Fruit fly (Drosophila melanogaster) whole organism, embryonic: Measurements from ENCODE around the gene CG4133.

ENCODE experiments used
- Aef1 ChIP-seq: fragments of 200-800 bp; sonication (Bioruptor generic); IDR thresholded peaks from 3 replicates; pipeline ENCODE4 v1.3.6; 2022; ENCODE audit warnings: missing biosample characterization, missing genetic modification characterization
- CG10209 ChIP-seq: fragments of 200-800 bp; sonication (Bioruptor generic); optimal IDR thresholded peaks from 3 replicates; lab custom pipeline; 2017; ENCODE audit warnings: missing biosample characterization, mild to moderate bottlenecking, missing genetic modification characterization, missing genetic modification reagents
- CG11696 ChIP-seq: fragments of 200-800 bp; sonication (Bioruptor generic); IDR thresholded peaks from 2 replicates; pipeline ENCODE4 v1.3.6; 2022; ENCODE audit warnings: missing biosample characterization, missing genetic modification characterization
- CG11723 ChIP-seq: fragments of 200-800 bp; sonication (Bioruptor generic); optimal IDR thresholded peaks from 2 replicates; lab custom pipeline; 2017; ENCODE audit warnings: missing biosample characterization, mild to moderate bottlenecking, missing genetic modification characterization
- CG12391 ChIP-seq: fragments of 200-800 bp; sonication (Bioruptor generic); optimal IDR thresholded peaks from 3 replicates; lab custom pipeline; 2018; ENCODE audit warnings: missing biosample characterization, mild to moderate bottlenecking, missing genetic modification characterization, moderate library complexity
- CG12942 ChIP-seq: fragments of 200-800 bp; sonication (Bioruptor generic); optimal IDR thresholded peaks from 3 replicates; lab custom pipeline; 2016; ENCODE audit warnings: missing biosample characterization, missing genetic modification characterization
- CG13424 ChIP-seq: fragments of 200-800 bp; sonication (Bioruptor generic); optimal IDR thresholded peaks from 2 replicates; lab custom pipeline; 2019; ENCODE audit warnings: missing biosample characterization, mild to moderate bottlenecking, missing genetic modification characterization, moderate library complexity
- CG1529 ChIP-seq: fragments of 200-800 bp; sonication (Bioruptor generic); optimal IDR thresholded peaks from 3 replicates; lab custom pipeline; 2018; ENCODE audit warnings: missing biosample characterization, missing genetic modification characterization
- CG18011 ChIP-seq: fragments of 200-800 bp; sonication (Bioruptor generic); optimal IDR thresholded peaks from 2 replicates; lab custom pipeline; 2017; ENCODE audit warnings: missing biosample characterization, missing genetic modification characterization, mild to moderate bottlenecking, moderate library complexity, missing genotype
- CG2712 ChIP-seq: fragments of 200-800 bp; optimal IDR thresholded peaks from 3 replicates; lab custom pipeline; 2019; ENCODE audit warnings: missing biosample characterization, mild to moderate bottlenecking, missing genetic modification characterization, moderate library complexity
- CG2889 ChIP-seq: fragments of 200-800 bp; sonication (Bioruptor generic); IDR thresholded peaks from 3 replicates; pipeline ENCODE4 v1.3.6; 2022; ENCODE audit warnings: missing biosample characterization, missing genetic modification characterization
- CG42726 ChIP-seq: fragments of 200-800 bp; sonication (Bioruptor generic); IDR thresholded peaks from 2 replicates; pipeline ENCODE4 v1.3.6; 2022; ENCODE audit warnings: missing biosample characterization, missing genetic modification characterization; ENCODE audit not compliant: partially characterized antibody
- CG4820 ChIP-seq: fragments of 200-800 bp; sonication (Bioruptor generic); optimal IDR thresholded peaks from 3 replicates; lab custom pipeline; 2016; ENCODE audit warnings: missing biosample characterization, missing genetic modification characterization
- CG5245 ChIP-seq: fragments of 200-800 bp; sonication (Bioruptor generic); optimal IDR thresholded peaks from 3 replicates; lab custom pipeline; 2016; ENCODE audit warnings: missing biosample characterization, missing genetic modification characterization
- CG6654 ChIP-seq: fragments of 200-800 bp; sonication (Bioruptor generic); optimal IDR thresholded peaks from 2 replicates; lab custom pipeline; 2017; ENCODE audit warnings: missing biosample characterization, mild to moderate bottlenecking, missing genetic modification characterization
- CG7271 ChIP-seq: fragments of 200-800 bp; sonication (Bioruptor generic); optimal IDR thresholded peaks from 2 replicates; lab custom pipeline; 2018; ENCODE audit warnings: missing biosample characterization, mild to moderate bottlenecking, missing genetic modification characterization, moderate library complexity
- CG7987 ChIP-seq: fragments of 200-800 bp; sonication (Bioruptor generic); optimal IDR thresholded peaks from 2 replicates; lab custom pipeline; 2018; ENCODE audit warnings: missing biosample characterization, mild to moderate bottlenecking, missing genetic modification characterization, moderate library complexity
- CG8281 ChIP-seq: fragments of 200-800 bp; sonication (Bioruptor generic); optimal IDR thresholded peaks from 2 replicates; lab custom pipeline; 2018; ENCODE audit warnings: missing biosample characterization, mild to moderate bottlenecking, missing genetic modification characterization, moderate library complexity
- CoRest ChIP-seq: fragments of 200-800 bp; sonication (Bioruptor generic); optimal IDR thresholded peaks from 3 replicates; lab custom pipeline; 2018; ENCODE audit warnings: missing biosample characterization, mild to moderate bottlenecking, missing genetic modification characterization, moderate library complexity
- Dad ChIP-seq: fragments of 200-800 bp; sonication (Bioruptor generic); optimal IDR thresholded peaks from 3 replicates; lab custom pipeline; 2016; ENCODE audit warnings: missing biosample characterization, missing genetic modification characterization
- Dp ChIP-seq: fragments of 200-800 bp; sonication (Bioruptor generic); optimal IDR thresholded peaks from 2 replicates; lab custom pipeline; 2018; ENCODE audit warnings: missing biosample characterization, mild to moderate bottlenecking, missing genetic modification characterization, moderate library complexity
- Eip74EF ChIP-seq, 2 experiments: fragments of 200-800 bp in 1 of 2; fragments of >200 bp in 1 of 2; sonication (Bioruptor generic) in 1 of 2; optimal IDR thresholded peaks; 2 replicates each; lab custom pipeline; 2017 to 2019; ENCODE audit warnings: missing biosample characterization in 2 of 2, missing genetic modification characterization in 2 of 2, mild to moderate bottlenecking in 1 of 2, moderate library complexity in 1 of 2
- Elba2 ChIP-seq: fragments of 200-800 bp; sonication (Bioruptor generic); optimal IDR thresholded peaks from 3 replicates; lab custom pipeline; 2016; ENCODE audit warnings: missing biosample characterization, missing genetic modification characterization
- Ets97D ChIP-seq: fragments of 200-800 bp; sonication (Bioruptor generic); optimal IDR thresholded peaks from 3 replicates; lab custom pipeline; 2016; ENCODE audit warnings: missing biosample characterization, missing genetic modification characterization
- Gsc ChIP-seq: fragments of 200-800 bp; sonication (Bioruptor generic); IDR thresholded peaks from 2 replicates; pipeline ENCODE4 v1.3.6; 2022; ENCODE audit warnings: missing biosample characterization, missing genetic modification characterization
- Gug ChIP-seq: fragments of 200-800 bp; sonication (Bioruptor generic); IDR thresholded peaks from 4 replicates; pipeline ENCODE4 v1.3.6; 2022; ENCODE audit warnings: missing biosample characterization, missing genetic modification characterization
- Lim3 ChIP-seq: fragments of 200-800 bp; sonication (Bioruptor generic); IDR thresholded peaks from 2 replicates; pipeline ENCODE4 v1.3.6; 2022; ENCODE audit warnings: missing biosample characterization, missing genetic modification characterization
- Lpt ChIP-seq: fragments of >200 bp; optimal IDR thresholded peaks from 2 replicates; lab custom pipeline; 2018; ENCODE audit warnings: missing biosample characterization, missing genetic modification characterization
- Oli ChIP-seq: fragments of 200-800 bp; sonication (Bioruptor generic); optimal IDR thresholded peaks from 2 replicates; lab custom pipeline; 2018; ENCODE audit warnings: missing biosample characterization, mild to moderate bottlenecking, missing genetic modification characterization, moderate library complexity
- cato ChIP-seq: fragments of 200-800 bp; sonication (Bioruptor generic); optimal IDR thresholded peaks from 2 replicates; lab custom pipeline; 2016; ENCODE audit warnings: missing biosample characterization, missing genetic modification characterization, borderline replicate concordance
- disco-r ChIP-seq: fragments of 200-800 bp; sonication (Bioruptor generic); optimal IDR thresholded peaks from 2 replicates; lab custom pipeline; 2016; ENCODE audit warnings: missing biosample characterization, missing genetic modification characterization
- dysf ChIP-seq: fragments of 200-800 bp; sonication (Bioruptor generic); IDR thresholded peaks from 3 replicates; pipeline ENCODE4 v1.3.6; 2022; ENCODE audit warnings: missing biosample characterization, missing genetic modification characterization
- eve ChIP-seq, 2 experiments: fragments of >200 bp; optimal IDR thresholded peaks; 2 replicates each; lab custom pipeline; 2017; ENCODE audit warnings: missing biosample characterization in 2 of 2, missing genetic modification characterization in 2 of 2
- fd64A ChIP-seq: fragments of 200-800 bp; sonication (Bioruptor generic); optimal IDR thresholded peaks from 3 replicates; lab custom pipeline; 2018; ENCODE audit warnings: missing biosample characterization, mild to moderate bottlenecking, missing genetic modification characterization
- ham ChIP-seq: fragments of 200-800 bp; sonication (Bioruptor generic); IDR thresholded peaks from 2 replicates; pipeline ENCODE4 v1.3.6; 2022; ENCODE audit warnings: missing biosample characterization, missing genetic modification characterization
- jumu ChIP-seq: fragments of 200-800 bp; sonication (Bioruptor generic); optimal IDR thresholded peaks from 3 replicates; lab custom pipeline; 2016; ENCODE audit warnings: missing biosample characterization, missing genetic modification characterization
- kay ChIP-seq: fragments of 200-800 bp; sonication (Bioruptor generic); optimal IDR thresholded peaks from 2 replicates; lab custom pipeline; 2016; ENCODE audit warnings: missing biosample characterization, missing genetic modification characterization
- onecut ChIP-seq: fragments of 200-800 bp; sonication (Bioruptor generic); IDR thresholded peaks from 2 replicates; pipeline ENCODE4 v1.3.6; 2022; ENCODE audit warnings: missing biosample characterization, missing genetic modification characterization
- org-1 ChIP-seq: fragments of 200-800 bp; sonication (Bioruptor generic); optimal IDR thresholded peaks from 2 replicates; lab custom pipeline; 2017; ENCODE audit warnings: missing biosample characterization, missing genetic modification characterization
- peb ChIP-seq: fragments of 200-800 bp; sonication (Bioruptor generic); IDR thresholded peaks from 2 replicates; pipeline ENCODE4 v1.3.6; 2022; ENCODE audit warnings: missing biosample characterization, missing genetic modification characterization
- pho ChIP-seq: fragments of 200-800 bp; sonication (Bioruptor generic); optimal IDR thresholded peaks from 2 replicates; lab custom pipeline; 2016; ENCODE audit warnings: missing biosample characterization, missing genetic modification characterization
- ranshi ChIP-seq: fragments of 200-800 bp; sonication (Bioruptor generic); IDR thresholded peaks from 2 replicates; pipeline ENCODE4 v1.3.6; 2022; ENCODE audit warnings: missing biosample characterization, missing genetic modification characterization
- sisA ChIP-seq: fragments of 200-800 bp; sonication (Bioruptor generic); IDR thresholded peaks from 2 replicates; pipeline ENCODE4 v1.3.6; 2022; ENCODE audit warnings: missing biosample characterization, missing genetic modification characterization
- slbo ChIP-seq: fragments of 200-800 bp; sonication (Bioruptor generic); IDR thresholded peaks from 2 replicates; pipeline ENCODE4 v1.3.6; 2022; ENCODE audit warnings: missing biosample characterization, missing genetic modification characterization
- sna ChIP-seq: fragments of 200-800 bp; sonication (Bioruptor generic); IDR thresholded peaks from 2 replicates; pipeline ENCODE4 v1.3.6; 2022; ENCODE audit warnings: missing biosample characterization, missing genetic modification characterization; ENCODE audit not compliant: partially characterized antibody
- so ChIP-seq: fragments of 200-800 bp; sonication (Bioruptor generic); IDR thresholded peaks from 3 replicates; pipeline ENCODE4 v1.3.6; 2022; ENCODE audit warnings: missing biosample characterization, missing genetic modification characterization
- tgo ChIP-seq: fragments of 200-800 bp; sonication (Bioruptor generic); IDR thresholded peaks from 3 replicates; pipeline ENCODE4 v1.3.6; 2022; ENCODE audit warnings: missing biosample characterization, missing genetic modification characterization
- tll ChIP-seq, 2 experiments: fragments of 200-800 bp in 1 of 2; fragments of >200 bp in 1 of 2; sonication (Bioruptor generic) in 1 of 2; optimal IDR thresholded peaks; 2 replicates each; lab custom pipeline; 2017 to 2019; ENCODE audit warnings: missing biosample characterization in 2 of 2, missing genetic modification characterization in 2 of 2, mild to moderate bottlenecking in 1 of 2, moderate library complexity in 1 of 2
- ttk ChIP-seq: fragments of 200-800 bp; sonication (Bioruptor generic); IDR thresholded peaks from 2 replicates; pipeline ENCODE4 v2.1.2; 2022; ENCODE audit warnings: missing biosample characterization, missing genetic modification characterization

The CG4133 gene

dm6 chr2L:487719-488547, 32.6 kb downstream of the CG4133 start (continued):
- no peak for TF ChIP-seq Lpt (GFP tag; lab: Kevin White, UChicago)
- TF ChIP-seq CoRest (tag; lab: Kevin White, UChicago), result peak; percentile 62
- no peak for TF ChIP-seq CG7271 (tag; lab: Kevin White, UChicago)
- 0 out of 2 replicates have a peak, but pooled peaks have one; percentile 10 for TF ChIP-seq ranshi (GFP tag; lab: Robert Waterston, UW)
- no peak for TF ChIP-seq tll (GFP tag; optimal IDR thresholded peaks at IDR 0.05; lab: Kevin White, UChicago)
- TF ChIP-seq sisA (GFP tag; lab: Robert Waterston, UW), result no peak
- no peak for TF ChIP-seq Ets97D (GFP tag; lab: Kevin White, UChicago)
- no peak for TF ChIP-seq CG42726 (GFP tag; lab: Robert Waterston, UW)
- TF ChIP-seq Dp, result no peak
- TF ChIP-seq cato (GFP tag; lab: Kevin White, UChicago), result no peak
- peak; percentile 26 for TF ChIP-seq CG2712 (tag; lab: Kevin White, UChicago)
- TF ChIP-seq sna, result no peak
- TF ChIP-seq CG6654, result no peak
- TF ChIP-seq eve (GFP tag; optimal IDR thresholded peaks at IDR 0.05; lab: Kevin White, UChicago), result peak in 1 of 2 experiments; percentile 76
- no peak for TF ChIP-seq CG4820 (GFP tag; lab: Kevin White, UChicago)
- TF ChIP-seq peb (GFP tag; lab: Robert Waterston, UW), result no peak
- no peak for TF ChIP-seq CG1529 (GFP tag; lab: Kevin White, UChicago)
- TF ChIP-seq Lim3 (GFP tag; lab: Robert Waterston, UW), result no peak
- no peak for TF ChIP-seq CG5245 (GFP tag; lab: Kevin White, UChicago)
- no peak for TF ChIP-seq pho (GFP tag; lab: Kevin White, UChicago)
- no peak for TF ChIP-seq disco-r (GFP tag; lab: Kevin White, UChicago)
- TF ChIP-seq ham, result no peak
- no peak for TF ChIP-seq Dad (GFP tag; lab: Kevin White, UChicago)
- TF ChIP-seq CG18011 (GFP tag; lab: Kevin White, UChicago), result no peak
- TF ChIP-seq CG13424 (tag; lab: Kevin White, UChicago), result peak; percentile 50
- TF ChIP-seq CG7987 (GFP tag; lab: Kevin White, UChicago), result no peak
- 0 out of 2 replicates have a peak, but pooled peaks have one; percentile 3 for TF ChIP-seq onecut
- TF ChIP-seq CG12942 (GFP tag; lab: Kevin White, UChicago), result no peak
- no peak for TF ChIP-seq Elba2 (GFP tag; lab: Kevin White, UChicago)
- no peak for TF ChIP-seq CG8281
- TF ChIP-seq ttk (GFP tag; lab: Robert Waterston, UW), result no peak
- no peak for TF ChIP-seq Gug (GFP tag; lab: Robert Waterston, UW)
- 0 out of 3 replicates have a peak, but pooled peaks have one; percentile 20 for TF ChIP-seq tgo (GFP tag; lab: Robert Waterston, UW)
- TF ChIP-seq CG2889 (GFP tag; lab: Robert Waterston, UW), result no peak
- peak; percentile 18 for TF ChIP-seq CG10209
- TF ChIP-seq CG11696 (GFP tag; lab: Robert Waterston, UW), result no peak
- TF ChIP-seq CG12391 (tag; lab: Kevin White, UChicago), result peak; percentile 38
- no peak; the same call in 2 of the 3 replicates for TF ChIP-seq so (GFP tag; lab: Robert Waterston, UW)
- peak; percentile 54; the same call in 2 of the 3 replicates for TF ChIP-seq dysf (GFP tag; lab: Robert Waterston, UW)
- 0 out of 2 replicates have a peak, but pooled peaks have one; percentile 15 for TF ChIP-seq slbo (GFP tag; lab: Robert Waterston, UW)
- no peak for TF ChIP-seq Eip74EF (GFP tag; optimal IDR thresholded peaks at IDR 0.05; lab: Kevin White, UChicago)
- peak; percentile 34; the same call in 1 of the 3 replicates for TF ChIP-seq Aef1 (GFP tag; lab: Robert Waterston, UW)
- TF ChIP-seq fd64A (GFP tag; lab: Kevin White, UChicago), result no peak
- TF ChIP-seq Gsc (GFP tag; lab: Robert Waterston, UW), result no peak
- TF ChIP-seq CG11723 (GFP tag; lab: Kevin White, UChicago), result no peak
- TF ChIP-seq kay (GFP tag; lab: Kevin White, UChicago), result no peak
- peak; percentile 23 for TF ChIP-seq jumu (GFP tag; lab: Kevin White, UChicago)
- TF ChIP-seq Oli (tag; lab: Kevin White, UChicago), result peak; percentile 49
- TF ChIP-seq org-1 (GFP tag; lab: Kevin White, UChicago), result no peak
